Fruit fly (Drosophila melanogaster): ENCODE measurements around the gene Jarid2.

The Jarid2 gene

DNA sequence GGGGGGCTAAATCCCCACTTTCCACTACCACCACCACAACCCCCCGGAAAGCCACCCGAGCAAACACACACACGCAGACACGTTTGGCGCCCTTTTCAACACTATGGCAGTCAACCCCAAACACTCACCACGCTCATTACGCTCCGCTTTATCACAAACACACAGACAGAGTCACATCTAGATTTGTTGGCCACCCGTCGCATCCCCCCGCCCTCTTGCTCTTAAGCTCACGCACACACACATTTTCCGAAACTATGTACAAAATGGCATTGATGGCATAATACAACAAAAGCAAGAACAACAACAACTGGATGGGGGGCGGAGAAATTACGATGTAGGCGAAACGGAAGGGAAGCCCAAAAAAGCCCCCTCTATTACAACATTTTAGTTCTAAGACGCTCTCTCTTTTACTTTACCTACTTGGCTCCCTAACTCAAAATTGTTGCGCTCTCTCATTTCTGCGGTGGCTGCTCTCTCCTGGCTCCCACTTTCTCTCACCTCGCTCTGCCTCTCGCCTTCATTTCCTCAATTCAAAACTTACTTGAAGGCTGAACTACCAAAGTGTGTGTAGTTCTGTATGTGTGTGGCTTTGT, 11.1 kb upstream of the Jarid2 start:
- TF ChIP-seq insv (optimal IDR thresholded peaks at IDR 0.05) (no peak), psq (optimal IDR thresholded peaks at IDR 0.05) (no peak), Myc (optimal IDR thresholded peaks at IDR 0.05) (no peak), Sin3A (optimal IDR thresholded peaks at IDR 0.05) (no peak), ttk (optimal IDR thresholded peaks at IDR 0.05) (no peak), h (optimal IDR thresholded peaks at IDR 0.05) (no peak)

- TF ChIP-seq Sin3A (optimal IDR thresholded peaks at IDR 0.05) (no peak), psq (optimal IDR thresholded peaks at IDR 0.05) (no peak), h (optimal IDR thresholded peaks at IDR 0.05) (no peak), insv (optimal IDR thresholded peaks at IDR 0.05) (no peak), ttk (optimal IDR thresholded peaks at IDR 0.05) (no peak), Myc (optimal IDR thresholded peaks at IDR 0.05) (no peak)
Observed at dm6 chr3L:9466595-9466994, 10.2 kb upstream of the Jarid2 start.

dm6 chr3L:9467267-9467666, 9.6 kb upstream of the Jarid2 start:
- TF ChIP-seq Sin3A (optimal IDR thresholded peaks at IDR 0.05) (no peak), insv (optimal IDR thresholded peaks at IDR 0.05) (no peak), ttk (optimal IDR thresholded peaks at IDR 0.05) (no peak), h (optimal IDR thresholded peaks at IDR 0.05) (no peak), Myc (optimal IDR thresholded peaks at IDR 0.05) (no peak), psq (optimal IDR thresholded peaks at IDR 0.05) (no peak)

DNA sequence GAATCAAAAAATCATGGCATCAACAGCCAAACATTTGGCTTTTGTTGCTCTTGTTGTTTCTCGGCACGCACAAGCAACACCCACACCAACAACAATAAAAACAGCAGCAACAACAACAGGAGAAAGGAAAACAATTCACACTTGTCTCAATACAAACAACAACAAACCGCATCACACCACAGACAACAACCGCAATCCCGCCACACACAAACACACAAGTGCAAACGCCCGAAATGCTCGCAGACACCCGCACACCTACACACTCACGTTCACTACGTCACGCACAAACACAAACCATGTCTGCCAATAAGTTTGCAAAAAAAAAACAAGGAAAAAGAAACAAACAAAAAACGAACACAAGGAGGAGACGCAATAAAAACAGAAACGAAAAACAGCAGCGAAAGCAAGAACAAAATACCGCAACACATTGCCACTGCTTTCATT, 9.1 kb upstream of the Jarid2 start:
- TF ChIP-seq ttk (optimal IDR thresholded peaks at IDR 0.05) (no peak), h (optimal IDR thresholded peaks at IDR 0.05) (no peak), psq (optimal IDR thresholded peaks at IDR 0.05) (no peak), Sin3A (optimal IDR thresholded peaks at IDR 0.05) (no peak), insv (optimal IDR thresholded peaks at IDR 0.05) (no peak), Myc (optimal IDR thresholded peaks at IDR 0.05) (no peak)

DNA sequence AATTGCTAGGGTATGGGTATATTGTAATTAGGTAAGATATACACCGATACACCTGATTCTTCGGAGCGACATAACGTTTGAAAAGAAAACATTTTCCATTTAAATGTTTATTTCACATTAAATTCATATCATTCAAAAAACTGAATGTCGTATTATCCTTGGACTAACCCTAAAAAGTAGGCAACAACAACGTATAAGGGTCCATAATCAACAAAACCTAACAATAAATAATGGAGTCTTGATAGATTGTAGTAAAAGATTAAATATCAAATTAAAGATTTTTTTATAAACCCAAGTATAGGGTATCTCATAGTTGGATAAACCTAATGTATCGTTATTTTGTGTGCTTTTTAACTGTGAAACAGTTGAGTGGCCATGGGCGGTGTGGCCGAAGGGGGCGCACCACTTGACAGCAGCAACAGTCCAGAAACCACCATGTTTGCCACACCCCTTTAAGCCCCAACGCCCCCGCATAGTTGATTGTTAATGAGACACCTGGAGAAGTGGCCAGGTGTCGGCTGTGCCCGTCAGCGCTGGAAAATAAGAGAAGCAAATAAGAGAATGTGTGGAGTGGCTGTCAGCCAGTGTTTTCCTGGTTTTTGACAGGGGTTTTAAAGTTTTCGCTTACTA, 8.5 kb upstream of the Jarid2 start:
- TF ChIP-seq Sin3A (optimal IDR thresholded peaks at IDR 0.05) (no peak), Myc (optimal IDR thresholded peaks at IDR 0.05) (no peak), h (optimal IDR thresholded peaks at IDR 0.05) (no peak)

- no peak for TF ChIP-seq h (optimal IDR thresholded peaks at IDR 0.05)
- TF ChIP-seq Sin3A (optimal IDR thresholded peaks at IDR 0.05) = no peak
- TF ChIP-seq Myc (optimal IDR thresholded peaks at IDR 0.05) = no peak
- TF ChIP-seq psq (optimal IDR thresholded peaks at IDR 0.05) = no peak
Observed at dm6 chr3L:9469079-9469478, 7.8 kb upstream of the Jarid2 start.

DNA sequence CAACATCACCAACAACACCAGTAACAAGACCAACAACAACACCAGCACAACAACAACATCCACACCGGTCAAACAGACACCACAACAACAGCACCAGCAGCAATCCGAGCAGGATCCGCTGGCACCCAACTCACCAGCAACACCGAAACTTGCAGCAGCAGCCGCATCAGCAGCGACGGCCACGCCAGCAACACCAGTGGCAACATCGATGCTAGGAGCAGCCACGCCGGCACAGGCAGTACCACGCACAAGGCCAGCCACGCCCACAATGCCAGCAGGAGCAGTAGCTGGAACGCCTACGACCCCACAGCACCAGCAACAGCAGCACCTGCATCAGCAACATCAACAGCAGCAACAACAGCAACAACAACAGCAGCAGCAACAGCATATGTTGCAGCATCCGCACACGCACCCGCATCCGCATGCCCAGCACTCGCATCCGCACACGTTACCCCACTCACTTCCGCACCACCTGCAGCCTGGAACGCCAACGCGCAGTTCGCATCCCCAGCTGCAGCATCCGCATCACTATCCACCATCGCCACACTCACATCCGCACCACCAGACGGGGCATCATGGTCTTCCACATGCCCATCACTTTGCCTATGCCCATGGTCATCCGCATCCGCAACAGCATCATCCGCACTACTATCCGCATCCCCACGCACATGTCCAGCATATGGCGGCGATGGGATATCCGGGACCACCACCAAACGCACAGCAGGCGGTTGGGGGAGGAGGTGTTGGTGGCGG, 5.5 kb upstream of the Jarid2 start:
- no peak for TF ChIP-seq Sin3A (optimal IDR thresholded peaks at IDR 0.05)

dm6 chr3L:9487586-9487985, 10.7 kb downstream of the Jarid2 start, which contains the start of gene pall:
Gene pall, minus strand, starts transcription at chr3L:9487790.
- TF ChIP-seq ttk (optimal IDR thresholded peaks at IDR 0.05) (no peak), h (optimal IDR thresholded peaks at IDR 0.05) (no peak), insv (optimal IDR thresholded peaks at IDR 0.05) (no peak), Myc (optimal IDR thresholded peaks at IDR 0.05) (no peak), Sin3A (optimal IDR thresholded peaks at IDR 0.05) (no peak), psq (optimal IDR thresholded peaks at IDR 0.05) (no peak)

DNA sequence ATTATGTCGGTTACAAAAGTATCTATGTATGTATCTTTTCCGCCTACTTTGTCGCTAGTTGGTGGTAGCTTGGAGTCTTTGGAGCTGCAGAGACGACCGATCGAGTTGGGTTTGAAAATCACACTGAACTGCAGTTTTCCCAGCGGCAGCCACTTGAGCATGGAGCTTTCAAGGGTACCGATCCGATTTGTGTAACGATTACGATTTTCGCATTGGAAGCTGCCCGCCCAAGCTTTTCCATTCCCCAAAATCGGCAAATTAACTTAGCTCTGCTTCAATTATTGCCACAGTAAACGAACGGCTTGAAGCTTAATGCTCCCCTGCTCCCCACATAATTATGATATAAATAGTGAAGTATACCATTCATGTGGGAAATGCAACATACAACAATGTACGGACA, 12.3 kb downstream of the Jarid2 start, which contains the start of gene CG32036:
CG32036 (minus strand) TSS at position 101 of the 400 bp plus-strand sequence.
- no peak for TF ChIP-seq Sin3A (optimal IDR thresholded peaks at IDR 0.05)
- no peak for TF ChIP-seq Myc (optimal IDR thresholded peaks at IDR 0.05)

- no peak for TF ChIP-seq psq (optimal IDR thresholded peaks at IDR 0.05)
- no peak for TF ChIP-seq h (optimal IDR thresholded peaks at IDR 0.05)
- TF ChIP-seq Myc (optimal IDR thresholded peaks at IDR 0.05) = no peak
- TF ChIP-seq ttk (optimal IDR thresholded peaks at IDR 0.05) = no peak
- no peak for TF ChIP-seq insv (optimal IDR thresholded peaks at IDR 0.05)
- TF ChIP-seq Sin3A (optimal IDR thresholded peaks at IDR 0.05) = no peak
Observed at dm6 chr3L:9489627-9490026, 12.8 kb downstream of the Jarid2 start.

- TF ChIP-seq Sin3A (optimal IDR thresholded peaks at IDR 0.05) (no peak), Myc (optimal IDR thresholded peaks at IDR 0.05) (no peak), psq (optimal IDR thresholded peaks at IDR 0.05) (no peak), ttk (optimal IDR thresholded peaks at IDR 0.05) (no peak), h (optimal IDR thresholded peaks at IDR 0.05) (no peak), insv (optimal IDR thresholded peaks at IDR 0.05) (no peak)
Observed at dm6 chr3L:9490432-9490831, 13.6 kb downstream of the Jarid2 start.

DNA sequence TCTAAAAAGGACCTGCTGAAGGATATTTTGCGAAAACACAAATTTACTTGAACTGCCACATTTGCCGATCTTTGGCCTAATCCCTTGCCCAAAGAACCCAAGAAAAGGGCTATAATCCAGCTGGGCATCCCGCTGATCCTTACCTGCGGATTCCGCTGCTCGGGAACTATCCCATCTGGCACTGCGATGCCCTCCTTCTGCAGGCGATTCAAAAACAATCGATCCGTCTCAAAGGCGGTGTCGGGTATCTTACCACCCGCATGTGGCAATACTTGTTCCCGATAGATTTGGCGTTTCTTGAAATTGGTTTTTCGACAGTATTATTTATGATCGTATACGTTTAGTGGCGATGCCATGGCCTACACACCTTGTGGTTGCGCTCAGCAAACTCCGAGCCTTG, 14.5 kb downstream of the Jarid2 start:
- TF ChIP-seq psq (optimal IDR thresholded peaks at IDR 0.05) (no peak), h (optimal IDR thresholded peaks at IDR 0.05) (no peak), Sin3A (optimal IDR thresholded peaks at IDR 0.05) (no peak), insv (optimal IDR thresholded peaks at IDR 0.05) (no peak), Myc (optimal IDR thresholded peaks at IDR 0.05) (no peak), ttk (optimal IDR thresholded peaks at IDR 0.05) (no peak)

dm6 chr3L:9492115-9492514, 15.3 kb downstream of the Jarid2 start, which contains the start of gene CG32037:
Gene CG32037, minus strand, starts transcription at chr3L:9492215.
- TF ChIP-seq ttk (optimal IDR thresholded peaks at IDR 0.05) (no peak), psq (optimal IDR thresholded peaks at IDR 0.05) (no peak), insv (optimal IDR thresholded peaks at IDR 0.05) (no peak), Sin3A (optimal IDR thresholded peaks at IDR 0.05) (no peak), h (optimal IDR thresholded peaks at IDR 0.05) (no peak), Myc (optimal IDR thresholded peaks at IDR 0.05) (no peak)

Measured in Kc167 (cell line).